Fruit fly (Drosophila melanogaster) whole organism, embryonic: ENCODE data around the gene Dnai2.
A peak's percentile ranks its signal among the peaks of the same experiment; 100 is the strongest.

Experiments used
- ATbp ChIP-seq: fragments of 200-800 bp; sonication (Bioruptor generic); optimal IDR thresholded peaks from 2 replicates; lab custom pipeline; 2017; ENCODE audit warnings: missing biosample characterization, mild to moderate bottlenecking, missing genetic modification characterization, missing genetic modification reagents
- Bgb ChIP-seq: fragments of 200-800 bp; sonication (Bioruptor generic); IDR thresholded peaks from 2 replicates; pipeline ENCODE4 v1.3.6; 2022; ENCODE audit warnings: missing biosample characterization, missing genetic modification characterization; ENCODE audit not compliant: partially characterized antibody
- Bteb2 ChIP-seq: fragments of 200-800 bp; sonication (Bioruptor generic); optimal IDR thresholded peaks from 2 replicates; lab custom pipeline; 2016; ENCODE audit warnings: missing biosample characterization, missing genetic modification characterization
- CG10147 ChIP-seq: fragments of 200-800 bp; sonication (Bioruptor generic); optimal IDR thresholded peaks from 2 replicates; lab custom pipeline; 2019; ENCODE audit warnings: missing biosample characterization, mild to moderate bottlenecking, missing genetic modification characterization, moderate library complexity
- CG10366 ChIP-seq: fragments of 200-800 bp; sonication (Bioruptor generic); IDR thresholded peaks from 2 replicates; pipeline ENCODE4 v1.3.6; 2022; ENCODE audit warnings: missing biosample characterization, missing genetic modification characterization
- CG11456 ChIP-seq: fragments of 200-800 bp; sonication (Bioruptor generic); IDR thresholded peaks from 3 replicates; pipeline ENCODE4 v1.3.6; 2022; ENCODE audit warnings: missing biosample characterization, missing genetic modification characterization
- CG11504 ChIP-seq: fragments of 200-800 bp; sonication (Bioruptor generic); optimal IDR thresholded peaks from 3 replicates; lab custom pipeline; 2019; ENCODE audit warnings: missing biosample characterization, mild to moderate bottlenecking, missing genetic modification characterization, moderate library complexity
- CG11560 ChIP-seq: fragments of 200-800 bp; sonication (Bioruptor generic); IDR thresholded peaks from 3 replicates; pipeline ENCODE4 v1.3.6; 2022; ENCODE audit warnings: missing biosample characterization, missing genetic modification characterization
- CG12391 ChIP-seq: fragments of 200-800 bp; sonication (Bioruptor generic); optimal IDR thresholded peaks from 3 replicates; lab custom pipeline; 2018; ENCODE audit warnings: missing biosample characterization, mild to moderate bottlenecking, missing genetic modification characterization, moderate library complexity
- CG12744 ChIP-seq: fragments of 200-800 bp; sonication (Bioruptor generic); optimal IDR thresholded peaks from 2 replicates; lab custom pipeline; 2016; ENCODE audit warnings: missing biosample characterization, missing genetic modification characterization
- CG13424 ChIP-seq: fragments of 200-800 bp; sonication (Bioruptor generic); optimal IDR thresholded peaks from 2 replicates; lab custom pipeline; 2019; ENCODE audit warnings: missing biosample characterization, mild to moderate bottlenecking, missing genetic modification characterization, moderate library complexity
- CG13624 ChIP-seq: fragments of 200-800 bp; sonication (Bioruptor generic); optimal IDR thresholded peaks from 2 replicates; lab custom pipeline; 2016; ENCODE audit warnings: missing biosample characterization, missing genetic modification characterization
- CG15514 ChIP-seq: fragments of 200-800 bp; sonication (Bioruptor generic); optimal IDR thresholded peaks from 3 replicates; lab custom pipeline; 2017; ENCODE audit warnings: missing biosample characterization, missing genetic modification characterization, mild to moderate bottlenecking, moderate library complexity, missing genetic modification reagents
- CG1602 ChIP-seq: fragments of 200-800 bp; sonication (Bioruptor generic); optimal IDR thresholded peaks from 3 replicates; lab custom pipeline; 2016; ENCODE audit warnings: missing biosample characterization, missing genetic modification characterization
- CG1603 ChIP-seq: fragments of 200-800 bp; sonication (Bioruptor generic); optimal IDR thresholded peaks from 2 replicates; lab custom pipeline; 2019; ENCODE audit warnings: missing biosample characterization, mild to moderate bottlenecking, missing genetic modification characterization, moderate library complexity
- CG17361 ChIP-seq: fragments of 200-800 bp; sonication (Bioruptor generic); IDR thresholded peaks from 3 replicates; pipeline ENCODE4 v1.3.6; 2022; ENCODE audit warnings: missing biosample characterization, missing genetic modification characterization
- CG2712 ChIP-seq: fragments of 200-800 bp; optimal IDR thresholded peaks from 3 replicates; lab custom pipeline; 2019; ENCODE audit warnings: missing biosample characterization, mild to moderate bottlenecking, missing genetic modification characterization, moderate library complexity
- CG32532 ChIP-seq: fragments of 200-800 bp; sonication (Bioruptor generic); IDR thresholded peaks from 2 replicates; pipeline ENCODE4 v1.3.6; 2022; ENCODE audit warnings: missing biosample characterization, missing genetic modification characterization
- CG33213 ChIP-seq: fragments of 200-800 bp; sonication (Bioruptor generic); optimal IDR thresholded peaks from 3 replicates; lab custom pipeline; 2016; ENCODE audit warnings: missing biosample characterization, missing genetic modification characterization
- CG6791 ChIP-seq: fragments of 200-800 bp; sonication (Bioruptor generic); IDR thresholded peaks from 3 replicates; pipeline ENCODE4 v1.3.6; 2022; ENCODE audit warnings: missing biosample characterization, missing genetic modification characterization; ENCODE audit not compliant: partially characterized antibody
- CG9215 ChIP-seq: fragments of 200-800 bp; sonication (Bioruptor generic); IDR thresholded peaks from 2 replicates; pipeline ENCODE4 v1.3.6; 2022; ENCODE audit warnings: missing biosample characterization, missing genetic modification characterization
- CG9797 ChIP-seq: fragments of 200-800 bp; sonication (Bioruptor generic); optimal IDR thresholded peaks from 3 replicates; lab custom pipeline; 2018; ENCODE audit warnings: missing biosample characterization, mild to moderate bottlenecking, missing genetic modification characterization
- CTCF ChIP-seq: fragments of 200-800 bp; sonication (Bioruptor generic); optimal IDR thresholded peaks from 2 replicates; lab custom pipeline; 2017; ENCODE audit warnings: missing biosample characterization, mild to moderate bottlenecking, missing genetic modification characterization, moderate library complexity
- Dbx ChIP-seq: fragments of 200-800 bp; sonication (Bioruptor generic); IDR thresholded peaks from 3 replicates; pipeline ENCODE4 v1.3.6; 2022; ENCODE audit warnings: missing biosample characterization, missing genetic modification characterization
- Dek ChIP-seq: fragments of 200-800 bp; sonication (Bioruptor generic); optimal IDR thresholded peaks from 3 replicates; lab custom pipeline; 2019; ENCODE audit warnings: missing biosample characterization, mild to moderate bottlenecking, missing genetic modification characterization, moderate library complexity
- Dfd ChIP-seq, 2 experiments: fragments of >200 bp; optimal IDR thresholded peaks; 2 replicates each; lab custom pipeline; 2017; ENCODE audit warnings: missing biosample characterization in 2 of 2, missing genetic modification characterization in 2 of 2
- Dref ChIP-seq: fragments of 200-800 bp; sonication (Bioruptor generic); IDR thresholded peaks from 2 replicates; pipeline ENCODE4 v1.3.6; 2022; ENCODE audit warnings: missing biosample characterization, missing genetic modification characterization
- E2f2 ChIP-seq: fragments of 200-800 bp; sonication (Bioruptor generic); IDR thresholded peaks from 2 replicates; pipeline ENCODE4 v1.3.6; 2022; ENCODE audit warnings: missing biosample characterization, missing genetic modification characterization
- Ets97D ChIP-seq: fragments of 200-800 bp; sonication (Bioruptor generic); optimal IDR thresholded peaks from 3 replicates; lab custom pipeline; 2016; ENCODE audit warnings: missing biosample characterization, missing genetic modification characterization
- Fer1 ChIP-seq: fragments of 200-800 bp; sonication (Bioruptor generic); optimal IDR thresholded peaks from 2 replicates; lab custom pipeline; 2017; ENCODE audit warnings: missing biosample characterization, mild to moderate bottlenecking, missing genetic modification characterization
- Hr39 ChIP-seq: fragments of >200 bp; optimal IDR thresholded peaks from 2 replicates; lab custom pipeline; 2017
- Mes4 ChIP-seq: fragments of 200-800 bp; sonication (Bioruptor generic); optimal IDR thresholded peaks from 2 replicates; lab custom pipeline; 2016; ENCODE audit warnings: missing biosample characterization, missing genetic modification characterization
- NC2β ChIP-seq: fragments of 200-800 bp; sonication (Bioruptor generic); optimal IDR thresholded peaks from 2 replicates; lab custom pipeline; 2016; ENCODE audit warnings: missing biosample characterization, missing genetic modification characterization
- NFAT ChIP-seq: fragments of 200-800 bp; sonication (Bioruptor generic); IDR thresholded peaks from 2 replicates; pipeline ENCODE4 v1.3.6; 2022; ENCODE audit warnings: missing biosample characterization, missing genetic modification characterization
- Opbp ChIP-seq: fragments of 200-800 bp; sonication (Bioruptor generic); IDR thresholded peaks from 3 replicates; pipeline ENCODE4 v1.3.6; 2022; ENCODE audit warnings: missing biosample characterization, missing genetic modification characterization; ENCODE audit not compliant: partially characterized antibody
- Rfx ChIP-seq: fragments of 200-800 bp; sonication (Bioruptor generic); IDR thresholded peaks from 2 replicates; pipeline ENCODE4 v1.3.6; 2022; ENCODE audit warnings: missing biosample characterization, missing genetic modification characterization
- Sin3A ChIP-seq: fragments of >200 bp; optimal IDR thresholded peaks from 2 replicates; lab custom pipeline; 2018
- Six4 ChIP-seq: fragments of 200-800 bp; sonication (Bioruptor generic); optimal IDR thresholded peaks from 2 replicates; lab custom pipeline; 2016; ENCODE audit warnings: missing biosample characterization, missing genetic modification characterization
- Trl ChIP-seq, 3 experiments: fragments of >200 bp in 2 of 3; fragments of 200-800 bp in 1 of 3; sonication (Bioruptor generic) in 1 of 3; optimal IDR thresholded peaks; 2 replicates in 1 of 3; 3 replicates in 2 of 3; lab custom pipeline; 2016 to 2017; ENCODE audit warnings: missing biosample characterization in 1 of 3, missing genetic modification characterization in 1 of 3
- bowl ChIP-seq: fragments of 200-800 bp; sonication (Bioruptor generic); IDR thresholded peaks from 2 replicates; pipeline ENCODE4 v1.3.6; 2022; ENCODE audit warnings: missing biosample characterization, missing genetic modification characterization
- danr ChIP-seq: fragments of 200-800 bp; sonication (Bioruptor generic); IDR thresholded peaks from 2 replicates; pipeline ENCODE4 v1.3.6; 2022; ENCODE audit warnings: missing biosample characterization, missing genetic modification characterization
- jing ChIP-seq: fragments of 200-800 bp; sonication (Bioruptor generic); optimal IDR thresholded peaks from 2 replicates; lab custom pipeline; 2018; ENCODE audit warnings: missing biosample characterization, mild to moderate bottlenecking, missing genetic modification characterization
- nmo ChIP-seq: fragments of 200-800 bp; sonication (Bioruptor generic); optimal IDR thresholded peaks from 2 replicates; lab custom pipeline; 2018; ENCODE audit warnings: missing biosample characterization, mild to moderate bottlenecking, missing genetic modification characterization, moderate library complexity
- sima ChIP-seq: fragments of 200-800 bp; sonication (Bioruptor generic); optimal IDR thresholded peaks from 2 replicates; lab custom pipeline; 2016; ENCODE audit warnings: missing biosample characterization, missing genetic modification characterization
- sna ChIP-seq: fragments of 200-800 bp; sonication (Bioruptor generic); IDR thresholded peaks from 2 replicates; pipeline ENCODE4 v1.3.6; 2022; ENCODE audit warnings: missing biosample characterization, missing genetic modification characterization; ENCODE audit not compliant: partially characterized antibody
- sob ChIP-seq: fragments of 200-800 bp; sonication (Bioruptor generic); IDR thresholded peaks from 2 replicates; pipeline ENCODE4 v1.3.6; 2022; ENCODE audit warnings: missing biosample characterization, missing genetic modification characterization
- stwl ChIP-seq: fragments of 200-800 bp; sonication (Bioruptor generic); optimal IDR thresholded peaks from 3 replicates; lab custom pipeline; 2018; ENCODE audit warnings: missing biosample characterization, mild to moderate bottlenecking, missing genetic modification characterization, moderate library complexity
- sug ChIP-seq: fragments of 200-800 bp; optimal IDR thresholded peaks from 2 replicates; lab custom pipeline; 2019; ENCODE audit warnings: missing biosample characterization, mild to moderate bottlenecking, missing genetic modification characterization, moderate library complexity
- vnd ChIP-seq: fragments of 200-800 bp; sonication (Bioruptor generic); IDR thresholded peaks from 3 replicates; pipeline ENCODE4 v1.3.6; 2022; ENCODE audit warnings: missing biosample characterization, missing genetic modification characterization; ENCODE audit not compliant: partially characterized antibody
- zen ChIP-seq: fragments of 200-800 bp; sonication (Bioruptor generic); optimal IDR thresholded peaks from 3 replicates; lab custom pipeline; 2018; ENCODE audit warnings: missing biosample characterization, mild to moderate bottlenecking, missing genetic modification characterization, moderate library complexity
- zfh2 ChIP-seq: fragments of 200-800 bp; sonication (Bioruptor generic); optimal IDR thresholded peaks from 2 replicates; lab custom pipeline; 2016; ENCODE audit warnings: missing biosample characterization, missing genetic modification characterization

Gene Dnai2

dm6 chr3L:11681794-11682193 is 17.3 kb downstream of the Dnai2 start, which contains the start of gene TfIIEalpha (continued):
- TF ChIP-seq Fer1 (GFP tag; lab: Kevin White, UChicago) (peak; percentile 11), Opbp (GFP tag; lab: Robert Waterston, UW) (peak; percentile 74; the same call in 2 of the 3 replicates), CG2712 (tag; lab: Kevin White, UChicago) (peak; percentile 7), CG33213 (GFP tag; lab: Kevin White, UChicago) (peak; percentile 71), Rfx (GFP tag; lab: Robert Waterston, UW) (peak; percentile 49; the same call in 1 of the 2 replicates), jing (no peak), CG15514 (peak; percentile 73), E2f2 (peak; percentile 90), CG17361 (GFP tag; lab: Robert Waterston, UW) (0 out of 3 replicates have a peak, but pooled peaks have one; percentile 18), sug (tag; lab: Kevin White, UChicago) (peak; percentile 27), CG13424 (tag; lab: Kevin White, UChicago) (peak; percentile 2), Hr39 (lab: Kevin White, UChicago) (no peak), bowl (GFP tag; lab: Robert Waterston, UW) (no peak), Ets97D (GFP tag; lab: Kevin White, UChicago) (peak; percentile 84), Mes4 (no peak), sima (GFP tag; lab: Kevin White, UChicago) (no peak), ATbp (GFP tag; lab: Kevin White, UChicago) (no peak), Dfd (GFP tag; optimal IDR thresholded peaks at IDR 0.05; lab: Kevin White, UChicago) (no peak), danr (no peak), CG1602 (GFP tag; lab: Kevin White, UChicago) (no peak), CG10147 (GFP tag; lab: Kevin White, UChicago) (peak; percentile 2), CG10366 (no peak), Bgb (GFP tag; lab: Robert Waterston, UW) (peak; percentile 54; the same call in 1 of the 2 replicates), CG9797 (GFP tag; lab: Kevin White, UChicago) (peak; percentile 88), Six4 (GFP tag; lab: Kevin White, UChicago) (no peak), CTCF (GFP tag; lab: Kevin White, UChicago) (peak; percentile 16), CG9215 (GFP tag; lab: Robert Waterston, UW) (peak; percentile 100), Bteb2 (no peak), CG12391 (tag; lab: Kevin White, UChicago) (peak; percentile 21), NFAT (peak; percentile 63; the same call in 1 of the 2 replicates), CG11504 (tag; lab: Kevin White, UChicago) (peak; percentile 39), Trl (optimal IDR thresholded peaks at IDR 0.05; lab: Kevin White, UChicago) (no peak), Trl (GFP tag; optimal IDR thresholded peaks at IDR 0.05; lab: Kevin White, UChicago) (no peak), sob (GFP tag; lab: Robert Waterston, UW) (peak; percentile 44; the same call in 1 of the 2 replicates), Dbx (GFP tag; lab: Robert Waterston, UW) (peak; percentile 29; the same call in 1 of the 3 replicates), vnd (GFP tag; lab: Robert Waterston, UW) (no peak), nmo (GFP tag; lab: Kevin White, UChicago) (peak; percentile 57), NC2β (GFP tag; lab: Kevin White, UChicago) (peak; percentile 17), sna (GFP tag; lab: Robert Waterston, UW) (no peak), CG32532 (GFP tag; lab: Robert Waterston, UW) (peak; percentile 41; the same call in 1 of the 2 replicates), CG11560 (tag; lab: Robert Waterston, UW) (peak; percentile 45; the same call in 1 of the 3 replicates), CG6791 (GFP tag; lab: Robert Waterston, UW) (peak; percentile 56), CG1603 (tag; lab: Kevin White, UChicago) (peak; percentile 77), zfh2 (GFP tag; lab: Kevin White, UChicago) (peak; percentile 8), Dref (GFP tag; lab: Robert Waterston, UW) (peak; percentile 69), Dek (peak; percentile 45), zen (tag; lab: Kevin White, UChicago) (peak; percentile 67), Sin3A (lab: Kevin White, UChicago) (peak; percentile 55), stwl (tag; lab: Kevin White, UChicago) (peak; percentile 68), CG11456 (no peak), CG12744 (no peak), CG13624 (GFP tag; lab: Kevin White, UChicago) (peak; percentile 17)
